Worm (Caenorhabditis elegans) whole organism, mixed stage, embryonic: ENCODE measurements around the gene grd-7.

Experiments
- blmp-1 ChIP-seq: fragments of 150-350 bp; optimal IDR thresholded peaks from 2 replicates; lab custom pipeline; 2014; ENCODE audit warnings: missing biosample characterization, missing genetic modification characterization
- ceh-43 ChIP-seq: fragments of 200-800 bp; sonication (Bioruptor generic); optimal IDR thresholded peaks from 2 replicates; lab custom pipeline; 2018; ENCODE audit warnings: mild to moderate bottlenecking, missing genetic modification characterization, moderate library complexity, missing compliant biosample characterization
- lin-32 ChIP-seq: fragments of 200-800 bp; sonication (Bioruptor generic); optimal IDR thresholded peaks from 2 replicates; lab custom pipeline; 2018; ENCODE audit warnings: mild to moderate bottlenecking, missing genetic modification characterization, missing compliant biosample characterization
- mab-5 ChIP-seq: fragments of 150-350 bp; optimal IDR thresholded peaks from 2 replicates; lab custom pipeline; 2014; ENCODE audit warnings: missing biosample characterization, missing genetic modification characterization
- nhr-12 ChIP-seq: fragments of 150-350 bp; optimal IDR thresholded peaks from 2 replicates; lab custom pipeline; 2014; ENCODE audit warnings: missing biosample characterization, missing genetic modification characterization
- nhr-28 ChIP-seq: fragments of 150-350 bp; optimal IDR thresholded peaks from 2 replicates; lab custom pipeline; 2014; ENCODE audit warnings: missing biosample characterization, missing genetic modification characterization
- nhr-76 ChIP-seq: sonication (generic microtip); optimal IDR thresholded peaks from 2 replicates; lab custom pipeline; 2017; ENCODE audit warnings: missing biosample characterization, missing genetic modification characterization
- pha-4 ChIP-seq: fragments of 150-350 bp; optimal IDR thresholded peaks from 2 replicates; lab custom pipeline; 2018; ENCODE audit warnings: missing biosample characterization, missing genetic modification reagents, missing genetic modification characterization
- snpc-4 ChIP-seq: fragments of 150-350 bp; optimal IDR thresholded peaks from 2 replicates; lab custom pipeline; 2014; ENCODE audit warnings: missing biosample characterization, missing genetic modification characterization
- sptf-1 ChIP-seq: sonication (generic microtip); optimal IDR thresholded peaks from 2 replicates; lab custom pipeline; 2017; ENCODE audit warnings: mild to moderate bottlenecking, missing genetic modification characterization, moderate library complexity, missing compliant biosample characterization
- unc-62 ChIP-seq: fragments of 150-350 bp; optimal IDR thresholded peaks from 2 replicates; lab custom pipeline; 2014; ENCODE audit warnings: missing biosample characterization, missing genetic modification reagents, missing genetic modification characterization

DNA sequence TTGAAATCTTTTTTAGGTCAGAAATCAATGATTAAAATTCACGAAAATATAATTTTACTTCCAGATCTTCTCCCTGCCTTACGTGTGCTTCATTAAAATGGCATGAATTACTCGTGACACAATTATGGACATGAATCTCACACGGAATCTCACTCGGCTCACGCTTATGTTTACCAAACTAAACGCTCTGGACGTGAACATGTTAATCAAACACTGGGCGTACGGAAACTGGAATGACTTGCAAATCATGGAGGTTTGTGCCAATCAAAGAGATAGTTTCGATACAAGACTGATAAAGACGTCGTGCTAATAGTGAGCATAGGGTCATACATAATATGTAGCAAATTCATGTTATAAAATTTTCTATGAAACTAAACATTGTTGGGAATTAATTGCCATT lies 45.3 kb upstream of the grd-7 start:
- TF ChIP-seq nhr-28 (tag; lab: Kevin White, UChicago) (no peak), unc-62 (no peak), sptf-1 (tag; lab: Kevin White, UChicago) (no peak), nhr-12 (tag; lab: Kevin White, UChicago) (no peak), blmp-1 (no peak), lin-32 (GFP tag; lab: Kevin White, UChicago) (no peak), nhr-76 (tag; lab: Kevin White, UChicago) (no peak), mab-5 (no peak), pha-4 (tag; lab: Kevin White, UChicago) (no peak), ceh-43 (no peak), snpc-4 (no peak)
